Worm (Caenorhabditis elegans): ENCODE measurements around the gene ntl-4.

- TF ChIP-seq attf-4 (tag; optimal IDR thresholded peaks at IDR 0.05) (no peak), ceh-28 (tag; optimal IDR thresholded peaks at IDR 0.05) (no peak)
These were observed 11.9 kb upstream of the ntl-4 start for ce11 chrIV:7898489-7898888.

Data from whole organism, L4 larva.